Fruit fly (Drosophila melanogaster) whole organism, embryonic: ENCODE results near the gene CG31675.
A peak's percentile ranks its signal among the peaks of the same experiment; 100 is the strongest.

ENCODE experiments used
- CG10267 ChIP-seq: fragments of 200-800 bp; sonication (Bioruptor generic); optimal IDR thresholded peaks from 2 replicates; lab custom pipeline; 2018; ENCODE audit warnings: missing biosample characterization, mild to moderate bottlenecking, missing genetic modification characterization, moderate library complexity
- CG10366 ChIP-seq: fragments of 200-800 bp; sonication (Bioruptor generic); IDR thresholded peaks from 2 replicates; pipeline ENCODE4 v1.3.6; 2022; ENCODE audit warnings: missing biosample characterization, missing genetic modification characterization
- CG10543 ChIP-seq: fragments of 200-800 bp; sonication (Bioruptor generic); optimal IDR thresholded peaks from 3 replicates; lab custom pipeline; 2017; ENCODE audit warnings: missing biosample characterization, mild to moderate bottlenecking, missing genetic modification characterization, moderate library complexity
- CG12299 ChIP-seq: fragments of 200-800 bp; sonication (Bioruptor generic); optimal IDR thresholded peaks from 2 replicates; lab custom pipeline; 2018; ENCODE audit warnings: missing biosample characterization, mild to moderate bottlenecking, missing genetic modification characterization
- CG12942 ChIP-seq: fragments of 200-800 bp; sonication (Bioruptor generic); optimal IDR thresholded peaks from 3 replicates; lab custom pipeline; 2016; ENCODE audit warnings: missing biosample characterization, missing genetic modification characterization
- CG13424 ChIP-seq: fragments of 200-800 bp; sonication (Bioruptor generic); optimal IDR thresholded peaks from 2 replicates; lab custom pipeline; 2019; ENCODE audit warnings: missing biosample characterization, mild to moderate bottlenecking, missing genetic modification characterization, moderate library complexity
- CG17361 ChIP-seq: fragments of 200-800 bp; sonication (Bioruptor generic); IDR thresholded peaks from 3 replicates; pipeline ENCODE4 v1.3.6; 2022; ENCODE audit warnings: missing biosample characterization, missing genetic modification characterization
- CG17385 ChIP-seq: fragments of 200-800 bp; sonication (Bioruptor generic); optimal IDR thresholded peaks from 3 replicates; lab custom pipeline; 2018; ENCODE audit warnings: missing biosample characterization, mild to moderate bottlenecking, missing genetic modification characterization
- CG1792 ChIP-seq: fragments of 200-800 bp; sonication (Bioruptor generic); optimal IDR thresholded peaks from 2 replicates; lab custom pipeline; 2016; ENCODE audit warnings: missing biosample characterization, missing genetic modification characterization
- CG18011 ChIP-seq: fragments of 200-800 bp; sonication (Bioruptor generic); optimal IDR thresholded peaks from 2 replicates; lab custom pipeline; 2017; ENCODE audit warnings: missing biosample characterization, missing genetic modification characterization, mild to moderate bottlenecking, moderate library complexity, missing genotype
- CG2116 ChIP-seq: fragments of 200-800 bp; sonication (Bioruptor generic); optimal IDR thresholded peaks from 3 replicates; lab custom pipeline; 2018; ENCODE audit warnings: missing biosample characterization, mild to moderate bottlenecking, missing genetic modification characterization
- CG2678 ChIP-seq: fragments of 200-800 bp; sonication (Bioruptor generic); optimal IDR thresholded peaks from 3 replicates; lab custom pipeline; 2019; ENCODE audit warnings: missing biosample characterization, mild to moderate bottlenecking, missing genetic modification characterization, moderate library complexity
- CG32767 ChIP-seq: fragments of 200-800 bp; sonication (Bioruptor generic); IDR thresholded peaks from 2 replicates; pipeline ENCODE4 v1.3.6; 2022; ENCODE audit warnings: missing biosample characterization, missing genetic modification characterization
- CG3726 ChIP-seq: fragments of 200-800 bp; sonication (Bioruptor generic); IDR thresholded peaks from 3 replicates; pipeline ENCODE4, ENCODE4 v1.3.6; 2022; ENCODE audit warnings: missing biosample characterization, missing genetic modification characterization
- CG3995 ChIP-seq: fragments of 200-800 bp; sonication (Bioruptor generic); optimal IDR thresholded peaks from 3 replicates; lab custom pipeline; 2016; ENCODE audit warnings: missing biosample characterization, missing genetic modification characterization
- CG4617 ChIP-seq: fragments of 200-800 bp; sonication (Bioruptor generic); optimal IDR thresholded peaks from 3 replicates; lab custom pipeline; 2016; ENCODE audit warnings: missing biosample characterization, missing genetic modification characterization, borderline replicate concordance
- CG5180 ChIP-seq: fragments of 200-800 bp; sonication (Bioruptor generic); optimal IDR thresholded peaks from 3 replicates; lab custom pipeline; 2017; ENCODE audit warnings: missing biosample characterization, missing genetic modification characterization, mild to moderate bottlenecking, moderate library complexity, missing genetic modification reagents
- CG6272 ChIP-seq: fragments of 200-800 bp; sonication (Bioruptor generic); IDR thresholded peaks from 2 replicates; pipeline ENCODE4 v1.3.6; 2022; ENCODE audit warnings: missing biosample characterization, missing genetic modification characterization
- CG6654 ChIP-seq: fragments of 200-800 bp; sonication (Bioruptor generic); optimal IDR thresholded peaks from 2 replicates; lab custom pipeline; 2017; ENCODE audit warnings: missing biosample characterization, mild to moderate bottlenecking, missing genetic modification characterization
- CG7987 ChIP-seq: fragments of 200-800 bp; sonication (Bioruptor generic); optimal IDR thresholded peaks from 2 replicates; lab custom pipeline; 2018; ENCODE audit warnings: missing biosample characterization, mild to moderate bottlenecking, missing genetic modification characterization, moderate library complexity
- CG8388 ChIP-seq: fragments of 200-800 bp; sonication (Bioruptor generic); optimal IDR thresholded peaks from 2 replicates; lab custom pipeline; 2019; ENCODE audit warnings: missing biosample characterization, mild to moderate bottlenecking, missing genetic modification characterization, moderate library complexity
- CG9932 ChIP-seq: fragments of 200-800 bp; sonication (Bioruptor generic); IDR thresholded peaks from 2 replicates; pipeline ENCODE4 v1.3.6; 2022; ENCODE audit warnings: missing biosample characterization, missing genetic modification characterization
- CHES-1-like ChIP-seq: fragments of 200-800 bp; sonication (Bioruptor generic); optimal IDR thresholded peaks from 2 replicates; lab custom pipeline; 2016; ENCODE audit warnings: missing biosample characterization, missing genetic modification characterization
- HHEX ChIP-seq: fragments of 200-800 bp; sonication (Bioruptor generic); optimal IDR thresholded peaks from 3 replicates; lab custom pipeline; 2017; ENCODE audit warnings: missing biosample characterization, mild to moderate bottlenecking, missing genetic modification characterization, missing genetic modification reagents
- Hand ChIP-seq: fragments of 200-800 bp; sonication (Bioruptor generic); optimal IDR thresholded peaks from 2 replicates; lab custom pipeline; 2017; ENCODE audit warnings: mild to moderate bottlenecking, missing biosample characterization, missing genetic modification reagents, missing genetic modification characterization
- Hr51 ChIP-seq, 2 experiments: fragments of 200-800 bp; sonication (Bioruptor generic); optimal IDR thresholded peaks; 2 replicates in 1 of 2; 3 replicates in 1 of 2; lab custom pipeline; 2016 to 2018; ENCODE audit warnings: missing biosample characterization in 2 of 2, missing genetic modification characterization in 2 of 2, mild to moderate bottlenecking in 1 of 2, moderate library complexity in 1 of 2
- Jarid2 ChIP-seq: fragments of 200-800 bp; sonication (Bioruptor generic); optimal IDR thresholded peaks from 3 replicates; lab custom pipeline; 2017; ENCODE audit warnings: mild to moderate bottlenecking, missing biosample characterization, missing genetic modification reagents, missing genetic modification characterization
- Lim3 ChIP-seq: fragments of 200-800 bp; sonication (Bioruptor generic); IDR thresholded peaks from 2 replicates; pipeline ENCODE4 v1.3.6; 2022; ENCODE audit warnings: missing biosample characterization, missing genetic modification characterization
- NFAT ChIP-seq: fragments of 200-800 bp; sonication (Bioruptor generic); IDR thresholded peaks from 2 replicates; pipeline ENCODE4 v1.3.6; 2022; ENCODE audit warnings: missing biosample characterization, missing genetic modification characterization
- Sin3A ChIP-seq: fragments of >200 bp; optimal IDR thresholded peaks from 2 replicates; lab custom pipeline; 2018
- Taf1 ChIP-seq: fragments of 200-800 bp; sonication (Bioruptor generic); IDR thresholded peaks from 2 replicates; pipeline ENCODE4 v1.3.6; 2022; ENCODE audit warnings: missing biosample characterization, missing genetic modification characterization
- Usf ChIP-seq: fragments of 200-800 bp; sonication (Bioruptor generic); optimal IDR thresholded peaks from 2 replicates; lab custom pipeline; 2017; ENCODE audit warnings: missing genotype, missing biosample characterization, missing genetic modification characterization
- al ChIP-seq: fragments of 200-800 bp; sonication (Bioruptor generic); IDR thresholded peaks from 2 replicates; pipeline ENCODE4 v1.3.6; 2022; ENCODE audit warnings: missing biosample characterization, missing genetic modification characterization
- ase ChIP-seq: fragments of 200-800 bp; sonication (Bioruptor generic); IDR thresholded peaks from 3 replicates; pipeline ENCODE4 v1.3.6; 2022; ENCODE audit warnings: missing biosample characterization, missing genetic modification characterization
- bowl ChIP-seq: fragments of 200-800 bp; sonication (Bioruptor generic); IDR thresholded peaks from 2 replicates; pipeline ENCODE4 v1.3.6; 2022; ENCODE audit warnings: missing biosample characterization, missing genetic modification characterization
- cwo ChIP-seq: fragments of 200-800 bp; sonication (Bioruptor generic); optimal IDR thresholded peaks from 3 replicates; lab custom pipeline; 2017; ENCODE audit warnings: missing biosample characterization, missing genetic modification characterization, mild to moderate bottlenecking, moderate library complexity, missing genetic modification reagents
- dmrt11E ChIP-seq: fragments of 200-800 bp; sonication (Bioruptor generic); optimal IDR thresholded peaks from 3 replicates; lab custom pipeline; 2018; ENCODE audit warnings: missing biosample characterization, mild to moderate bottlenecking, missing genetic modification characterization, moderate library complexity
- hb ChIP-seq: fragments of 200-800 bp; sonication (Bioruptor generic); IDR thresholded peaks from 3 replicates; pipeline ENCODE4 v1.3.6; 2022; ENCODE audit warnings: missing biosample characterization, missing genetic modification characterization; ENCODE audit not compliant: partially characterized antibody
- ind ChIP-seq: fragments of 200-800 bp; sonication (Bioruptor generic); optimal IDR thresholded peaks from 3 replicates; lab custom pipeline; 2016; ENCODE audit warnings: missing biosample characterization, missing genetic modification characterization
- luna ChIP-seq: fragments of 200-800 bp; sonication (Bioruptor generic); optimal IDR thresholded peaks from 2 replicates; lab custom pipeline; 2016; ENCODE audit warnings: missing biosample characterization, missing genetic modification characterization
- mam ChIP-seq: fragments of 200-800 bp; sonication (Bioruptor generic); optimal IDR thresholded peaks from 3 replicates; lab custom pipeline; 2016; ENCODE audit warnings: missing biosample characterization, missing genetic modification characterization
- nerfin-1 ChIP-seq: fragments of 200-800 bp; sonication (Bioruptor generic); optimal IDR thresholded peaks from 3 replicates; lab custom pipeline; 2019; ENCODE audit warnings: missing biosample characterization, mild to moderate bottlenecking, missing genetic modification characterization, moderate library complexity
- pita ChIP-seq: fragments of 200-800 bp; sonication (Bioruptor generic); optimal IDR thresholded peaks from 2 replicates; lab custom pipeline; 2017; ENCODE audit warnings: missing biosample characterization, mild to moderate bottlenecking, missing genetic modification characterization
- pros ChIP-seq: fragments of 200-800 bp; sonication (Bioruptor generic); optimal IDR thresholded peaks from 3 replicates; lab custom pipeline; 2019; ENCODE audit warnings: missing biosample characterization, mild to moderate bottlenecking, missing genetic modification characterization, moderate library complexity
- schlank ChIP-seq: fragments of 200-800 bp; sonication (Bioruptor generic); optimal IDR thresholded peaks from 2 replicates; lab custom pipeline; 2018; ENCODE audit warnings: missing biosample characterization, mild to moderate bottlenecking, missing genetic modification characterization
- sima ChIP-seq: fragments of 200-800 bp; sonication (Bioruptor generic); optimal IDR thresholded peaks from 2 replicates; lab custom pipeline; 2016; ENCODE audit warnings: missing biosample characterization, missing genetic modification characterization
- sob ChIP-seq: fragments of 200-800 bp; sonication (Bioruptor generic); IDR thresholded peaks from 2 replicates; pipeline ENCODE4 v1.3.6; 2022; ENCODE audit warnings: missing biosample characterization, missing genetic modification characterization
- stwl ChIP-seq: fragments of 200-800 bp; sonication (Bioruptor generic); optimal IDR thresholded peaks from 3 replicates; lab custom pipeline; 2018; ENCODE audit warnings: missing biosample characterization, mild to moderate bottlenecking, missing genetic modification characterization, moderate library complexity
- usp ChIP-seq: fragments of >200 bp; optimal IDR thresholded peaks from 2 replicates; lab custom pipeline; 2017; ENCODE audit warnings: missing biosample characterization, missing genetic modification characterization
- vvl ChIP-seq: fragments of 200-800 bp; sonication (Bioruptor generic); IDR thresholded peaks from 2 replicates; pipeline ENCODE4 v1.3.6; 2022; ENCODE audit warnings: missing biosample characterization, missing genetic modification characterization

Gene CG31675

DNA sequence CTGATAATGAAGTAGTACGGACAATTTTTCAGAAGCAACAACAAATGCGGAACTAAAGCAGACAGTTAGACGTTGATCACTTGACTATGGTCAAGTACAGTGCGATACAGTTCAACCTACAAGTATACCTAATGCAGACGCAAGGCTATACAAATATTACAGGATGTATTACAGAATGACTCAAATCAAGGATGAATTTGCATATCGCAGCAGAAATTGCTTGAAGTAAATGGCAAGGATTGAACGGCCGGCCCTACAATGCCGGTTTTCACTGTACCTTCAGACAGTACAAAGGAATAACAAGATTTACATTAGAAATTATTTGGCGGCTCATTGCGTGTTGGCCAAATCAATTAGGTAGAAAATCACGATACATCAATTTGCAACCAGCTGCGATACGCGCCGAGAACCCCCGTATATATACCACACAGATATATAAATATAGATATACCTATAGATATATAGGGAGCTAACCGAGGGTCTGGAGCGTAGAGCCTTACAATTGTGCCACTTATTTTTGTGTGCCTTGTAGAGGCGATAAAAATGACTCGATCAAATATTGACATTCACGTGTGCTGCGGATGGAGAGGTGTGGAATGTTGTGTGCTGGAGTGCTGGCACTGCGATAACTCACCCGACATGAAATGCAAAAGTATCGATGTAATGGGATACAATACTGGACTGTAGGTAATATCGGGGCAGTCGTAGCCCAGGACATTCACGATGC is 14.0 kb downstream of the CG31675 start (continued):
- TF ChIP-seq sima (GFP tag; lab: Kevin White, UChicago) (no peak), usp (GFP tag; lab: Kevin White, UChicago) (no peak), Taf1 (peak; percentile 76), CG17385 (GFP tag; lab: Kevin White, UChicago) (no peak), CG2116 (GFP tag; lab: Kevin White, UChicago) (no peak), CG10366 (GFP tag; lab: Robert Waterston, UW) (peak; percentile 55), CG18011 (GFP tag; lab: Kevin White, UChicago) (no peak), CHES-1-like (GFP tag; lab: Kevin White, UChicago) (peak; percentile 9), Usf (GFP tag; lab: Kevin White, UChicago) (no peak), CG32767 (GFP tag; lab: Robert Waterston, UW) (no peak), Jarid2 (GFP tag; lab: Kevin White, UChicago) (no peak), pros (GFP tag; lab: Kevin White, UChicago) (no peak), pita (GFP tag; lab: Kevin White, UChicago) (no peak), schlank (peak; percentile 60), HHEX (peak; percentile 63), bowl (GFP tag; lab: Robert Waterston, UW) (no peak), Lim3 (no peak), CG13424 (tag; lab: Kevin White, UChicago) (no peak), CG2678 (peak; percentile 69), NFAT (GFP tag; lab: Robert Waterston, UW) (peak; percentile 45; the same call in 1 of the 2 replicates), ind (GFP tag; lab: Kevin White, UChicago) (peak; percentile 63), Hand (GFP tag; lab: Kevin White, UChicago) (peak; percentile 14), luna (GFP tag; lab: Kevin White, UChicago) (peak; percentile 32), hb (GFP tag; lab: Robert Waterston, UW) (no peak), CG3995 (no peak), cwo (peak; percentile 76), dmrt11E (no peak), CG7987 (GFP tag; lab: Kevin White, UChicago) (no peak), mam (GFP tag; lab: Kevin White, UChicago) (peak; percentile 79), CG8388 (peak; percentile 18), vvl (GFP tag; lab: Robert Waterston, UW) (peak; percentile 66), CG12299 (tag; lab: Kevin White, UChicago) (no peak), CG3726 (GFP tag; lab: Robert Waterston, UW) (no peak), Sin3A (lab: Kevin White, UChicago) (no peak), CG6272 (GFP tag; lab: Robert Waterston, UW) (no peak), ase (GFP tag; lab: Robert Waterston, UW) (0 out of 3 replicates have a peak, but pooled peaks have one; percentile 34), CG9932 (peak; percentile 84), CG10543 (GFP tag; lab: Kevin White, UChicago) (peak; percentile 4), stwl (tag; lab: Kevin White, UChicago) (no peak), CG12942 (GFP tag; lab: Kevin White, UChicago) (peak; percentile 16), CG1792 (GFP tag; lab: Kevin White, UChicago) (no peak), nerfin-1 (no peak), CG5180 (peak; percentile 19), sob (no peak), CG4617 (GFP tag; lab: Kevin White, UChicago) (no peak), CG10267 (tag; lab: Kevin White, UChicago) (no peak), Hr51 (GFP tag; optimal IDR thresholded peaks at IDR 0.05; lab: Kevin White, UChicago) (peak in 1 of 2 experiments; percentile 36), al (GFP tag; lab: Robert Waterston, UW) (peak; percentile 52), CG17361 (GFP tag; lab: Robert Waterston, UW) (peak; percentile 46; the same call in 2 of the 3 replicates), CG6654 (no peak)
